Fruit fly (Drosophila melanogaster) whole organism: ENCODE measurements around the gene GstD10.

ENCODE experiments used
- CG8478 ChIP-seq: fragments of >200 bp; optimal IDR thresholded peaks from 2 replicates; lab custom pipeline; 2018; ENCODE audit warnings: inconsistent platforms
- pan ChIP-seq: fragments of >200 bp; optimal IDR thresholded peaks from 2 replicates; lab custom pipeline; 2017
- psq ChIP-seq: fragments of >200 bp; optimal IDR thresholded peaks from 2 replicates; lab custom pipeline; 2017
- usp ChIP-seq: fragments of >200 bp; optimal IDR thresholded peaks from 2 replicates; lab custom pipeline; 2017; ENCODE audit warnings: missing biosample characterization, missing genetic modification characterization, mixed read lengths

- TF ChIP-seq usp (GFP tag; lab: Kevin White, UChicago) (no peak), psq (lab: Kevin White, UChicago) (no peak), CG8478 (lab: Kevin White, UChicago) (no peak), pan (lab: Kevin White, UChicago) (no peak)
Observed at dm6 chr3R:12369793-12370642, 4.5 kb upstream of the GstD10 start.
